Fruit fly (Drosophila melanogaster) Kc167 (cell line): ENCODE data around the gene Obp69a.

Experiments used
- Sin3A ChIP-seq: fragments of >200 bp; optimal IDR thresholded peaks from 2 replicates; lab custom pipeline; 2018; ENCODE audit warnings: missing external identifiers
- psq ChIP-seq: fragments of >200 bp; optimal IDR thresholded peaks from 2 replicates; lab custom pipeline; 2017; ENCODE audit warnings: missing external identifiers
- ttk ChIP-seq: sonication (Bioruptor generic); optimal IDR thresholded peaks from 2 replicates; lab custom pipeline; 2017; ENCODE audit warnings: missing external identifiers

DNA sequence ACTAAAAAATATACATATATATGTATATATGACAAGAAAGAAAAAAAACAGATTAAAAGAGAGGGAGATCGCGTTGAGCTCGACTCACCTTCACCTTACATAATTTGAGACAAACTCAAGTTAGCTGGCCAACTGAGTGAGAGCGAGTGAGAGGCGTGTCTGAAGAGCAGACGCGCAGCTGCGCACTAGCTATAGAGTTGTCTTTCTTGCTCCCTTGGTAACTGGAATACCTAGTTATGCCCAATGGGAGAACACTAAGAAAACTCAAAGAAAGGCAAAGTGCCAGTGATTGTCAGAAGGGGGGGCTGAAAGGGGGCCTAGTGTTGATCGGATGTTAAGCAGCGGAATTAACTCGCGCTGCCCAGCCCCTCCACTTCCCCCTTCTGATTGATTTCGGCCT, 38.5 kb downstream of the Obp69a start:
- TF ChIP-seq ttk (lab: Kevin White, UChicago) = no peak
- TF ChIP-seq Sin3A (lab: Kevin White, UChicago) = no peak
- no peak for TF ChIP-seq psq (lab: Kevin White, UChicago)
